Fruit fly (Drosophila melanogaster) whole organism: ENCODE results near the gene yellow-c.

ENCODE experiments used
- CG8478 ChIP-seq: fragments of >200 bp; optimal IDR thresholded peaks from 2 replicates; lab custom pipeline; 2018; ENCODE audit warnings: inconsistent platforms
- Dll ChIP-seq: fragments of >200 bp; optimal IDR thresholded peaks from 2 replicates; lab custom pipeline; 2017
- psq ChIP-seq: fragments of >200 bp; optimal IDR thresholded peaks from 2 replicates; lab custom pipeline; 2017

DNA sequence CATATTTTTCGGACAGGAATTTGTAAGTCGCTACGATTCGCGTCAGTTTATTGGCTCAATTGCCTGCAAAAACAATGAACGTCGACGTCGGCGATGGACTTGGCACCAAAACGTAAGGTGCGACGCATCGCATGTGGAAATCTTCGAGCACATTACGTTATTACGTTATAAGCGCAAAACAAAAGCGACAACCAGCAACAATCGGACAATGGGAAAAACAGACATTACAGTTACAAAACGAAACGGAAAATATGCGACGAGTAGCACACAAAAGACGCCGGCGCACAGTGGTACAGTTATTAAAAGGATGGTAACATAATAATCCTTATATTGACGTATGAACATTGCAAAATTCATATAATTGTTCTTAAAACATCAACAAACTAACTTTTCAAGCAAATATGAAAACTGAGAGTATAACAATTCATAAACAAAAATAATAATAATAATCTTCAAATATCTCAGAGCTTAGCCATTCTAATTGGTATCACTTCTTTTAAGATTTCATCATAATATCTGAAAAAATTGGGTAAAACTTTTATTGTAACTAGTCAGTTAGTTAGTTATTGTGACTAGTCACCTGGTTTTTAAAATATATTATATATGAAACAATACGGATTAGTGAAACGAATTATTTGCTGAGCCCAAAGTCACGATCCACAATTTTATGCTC, 40.2 kb upstream of the yellow-c start:
- TF ChIP-seq Dll (no peak), CG8478 (lab: Kevin White, UChicago) (no peak), psq (no peak)
